Worm (Caenorhabditis elegans): Measurements from ENCODE around the gene F38A1.8.

- TF ChIP-seq mdl-1 (tag; optimal IDR thresholded peaks at IDR 0.05) (no peak), aly-2 (tag; optimal IDR thresholded peaks at IDR 0.05) (no peak)
Measured at ce11 chrIV:1278945-1279344, 39.3 kb upstream of the F38A1.8 start.
